Worm (Caenorhabditis elegans) whole organism, late embryonic: Measurements from ENCODE around the gene F58G6.3.

Experiments used
- K09A11.1 ChIP-seq: sonication (generic microtip); optimal IDR thresholded peaks from 2 replicates; lab custom pipeline; 2017; ENCODE audit warnings: antibody characterized with exemption, mild to moderate bottlenecking, missing genetic modification characterization, missing compliant biosample characterization; ENCODE audit not compliant: insufficient read depth
- ahr-1 ChIP-seq: sonication (generic microtip); optimal IDR thresholded peaks from 2 replicates; lab custom pipeline; 2016; ENCODE audit warnings: missing genetic modification characterization, missing compliant biosample characterization
- ceh-14 ChIP-seq: sonication (generic microtip); optimal IDR thresholded peaks from 2 replicates; lab custom pipeline; 2016; ENCODE audit warnings: missing genotype, missing genetic modification characterization, missing compliant biosample characterization
- ceh-18 ChIP-seq: sonication (generic microtip); optimal IDR thresholded peaks from 2 replicates; lab custom pipeline; 2016; ENCODE audit warnings: missing genetic modification characterization, missing compliant biosample characterization
- ceh-19 ChIP-seq: fragments of 200-800 bp; sonication (Bioruptor generic); optimal IDR thresholded peaks from 2 replicates; lab custom pipeline; 2018; ENCODE audit warnings: mild to moderate bottlenecking, missing genetic modification characterization, missing compliant biosample characterization
- ceh-24 ChIP-seq: sonication (generic microtip); optimal IDR thresholded peaks from 2 replicates; lab custom pipeline; 2016; ENCODE audit warnings: mild to moderate bottlenecking, missing genetic modification characterization, missing compliant biosample characterization
- ceh-30 ChIP-seq: fragments of 150-350 bp; optimal IDR thresholded peaks from 2 replicates; lab custom pipeline; 2014; ENCODE audit warnings: missing biosample characterization, missing genetic modification characterization
- ceh-48 ChIP-seq: sonication (generic microtip); optimal IDR thresholded peaks from 2 replicates; lab custom pipeline; 2016; ENCODE audit warnings: missing genetic modification characterization, inconsistent platforms, missing compliant biosample characterization
- ceh-6 ChIP-seq: fragments of 200-800 bp; sonication (Bioruptor generic); optimal IDR thresholded peaks from 2 replicates; lab custom pipeline; 2018; ENCODE audit warnings: mild to moderate bottlenecking, missing genetic modification characterization, missing compliant biosample characterization
- dve-1 ChIP-seq: sonication (generic microtip); optimal IDR thresholded peaks from 2 replicates; lab custom pipeline; 2017; ENCODE audit warnings: antibody characterized with exemption, mild to moderate bottlenecking, missing genetic modification characterization, missing compliant biosample characterization
- elt-2 ChIP-seq: sonication (generic microtip); optimal IDR thresholded peaks from 2 replicates; lab custom pipeline; 2016; ENCODE audit warnings: missing genetic modification reagents, missing genetic modification characterization, missing compliant biosample characterization
- eyg-1 ChIP-seq: sonication (generic microtip); optimal IDR thresholded peaks from 2 replicates; lab custom pipeline; 2016; ENCODE audit warnings: missing genotype, missing genetic modification characterization, missing compliant biosample characterization
- fax-1 ChIP-seq: sonication (generic microtip); optimal IDR thresholded peaks from 2 replicates; lab custom pipeline; 2016; ENCODE audit warnings: missing genotype, missing genetic modification characterization, missing compliant biosample characterization
- fkh-10 ChIP-seq: fragments of 150-350 bp; optimal IDR thresholded peaks from 2 replicates; lab custom pipeline; 2014; ENCODE audit warnings: missing biosample characterization, missing genetic modification reagents, missing genetic modification characterization
- fkh-6 ChIP-seq: sonication (generic microtip); optimal IDR thresholded peaks from 2 replicates; lab custom pipeline; 2016; ENCODE audit warnings: missing genetic modification characterization, missing compliant biosample characterization
- gmeb-2 ChIP-seq: sonication (generic microtip); optimal IDR thresholded peaks from 2 replicates; lab custom pipeline; 2016; ENCODE audit warnings: missing genetic modification characterization, inconsistent platforms, missing compliant biosample characterization
- hlh-13 ChIP-seq: fragments of 200-800 bp; sonication (Bioruptor generic); optimal IDR thresholded peaks from 2 replicates; lab custom pipeline; 2018; ENCODE audit warnings: mild to moderate bottlenecking, missing genetic modification characterization, missing compliant biosample characterization
- hlh-15 ChIP-seq: sonication (generic microtip); optimal IDR thresholded peaks from 2 replicates; lab custom pipeline; 2016; ENCODE audit warnings: missing genetic modification characterization, missing compliant biosample characterization
- lim-6 ChIP-seq: sonication (generic microtip); optimal IDR thresholded peaks from 2 replicates; lab custom pipeline; 2016; ENCODE audit warnings: missing genetic modification characterization, missing compliant biosample characterization
- madf-2 ChIP-seq: sonication (generic microtip); optimal IDR thresholded peaks from 2 replicates; lab custom pipeline; 2017; ENCODE audit warnings: missing genetic modification characterization, missing compliant biosample characterization
- mec-3 ChIP-seq: sonication (generic microtip); optimal IDR thresholded peaks from 2 replicates; lab custom pipeline; 2016; ENCODE audit warnings: borderline replicate concordance, missing genetic modification characterization, missing compliant biosample characterization
- nfya-1 ChIP-seq: sonication (generic microtip); optimal IDR thresholded peaks from 2 replicates; lab custom pipeline; 2017; ENCODE audit warnings: missing genetic modification characterization, mild to moderate bottlenecking, missing compliant biosample characterization, antibody characterized with exemption, moderate library complexity
- nhr-11 ChIP-seq: fragments of 150-350 bp; optimal IDR thresholded peaks from 2 replicates; lab custom pipeline; 2014; ENCODE audit warnings: missing biosample characterization, missing genetic modification characterization
- npax-4 ChIP-seq: sonication (generic microtip); optimal IDR thresholded peaks from 2 replicates; lab custom pipeline; 2016; ENCODE audit warnings: missing genetic modification characterization, missing compliant biosample characterization
- odd-2 ChIP-seq: sonication (generic microtip); optimal IDR thresholded peaks from 2 replicates; lab custom pipeline; 2017; ENCODE audit warnings: antibody characterized with exemption, mild to moderate bottlenecking, missing genetic modification characterization, missing compliant biosample characterization
- pat-9 ChIP-seq: fragments of 200-800 bp; sonication (Bioruptor generic); optimal IDR thresholded peaks from 2 replicates; lab custom pipeline; 2018; ENCODE audit warnings: mild to moderate bottlenecking, missing genetic modification characterization, moderate library complexity, missing compliant biosample characterization
- pha-2 ChIP-seq: sonication (generic microtip); optimal IDR thresholded peaks from 2 replicates; lab custom pipeline; 2017; ENCODE audit warnings: mild to moderate bottlenecking, missing genetic modification characterization, missing compliant biosample characterization
- pha-4 ChIP-seq: fragments of 150-350 bp; optimal IDR thresholded peaks from 2 replicates; lab custom pipeline; 2018; ENCODE audit warnings: missing biosample characterization, missing genetic modification reagents, missing genetic modification characterization
- pqm-1 ChIP-seq: sonication (generic microtip); optimal IDR thresholded peaks from 2 replicates; lab custom pipeline; 2016; ENCODE audit warnings: missing genetic modification characterization, missing compliant biosample characterization
- pros-1 ChIP-seq: fragments of 150-350 bp; optimal IDR thresholded peaks from 2 replicates; lab custom pipeline; 2014; ENCODE audit warnings: missing biosample characterization, missing genetic modification reagents, missing genetic modification characterization
- ref-2 ChIP-seq: sonication (generic microtip); optimal IDR thresholded peaks from 2 replicates; lab custom pipeline; 2016; ENCODE audit warnings: missing genetic modification characterization, missing compliant biosample characterization
- sox-2 ChIP-seq: fragments of 200-800 bp; sonication (Bioruptor generic); IDR thresholded peaks from 2 replicates; pipeline ENCODE4 v1.3.6; 2022; ENCODE audit warnings: missing genetic modification reagents, missing genetic modification characterization, missing compliant biosample characterization
- sox-4 ChIP-seq: sonication (generic microtip); optimal IDR thresholded peaks from 2 replicates; lab custom pipeline; 2017; ENCODE audit warnings: mild to moderate bottlenecking, missing genetic modification characterization, inconsistent platforms, missing compliant biosample characterization
- unc-3 ChIP-seq, 2 experiments: fragments of 200-800 bp in 1 of 2; sonication (Bioruptor generic) in 1 of 2; sonication (generic microtip) in 1 of 2; conservative IDR thresholded peaks in 1 of 2; optimal IDR thresholded peaks in 1 of 2; 2 replicates each; pipeline versions ENCODE4 v1.3.6 to Lab custom; 2016 to 2022; ENCODE audit warnings: missing compliant biosample characterization in 2 of 2, missing genetic modification characterization in 2 of 2, missing genetic modification reagents in 1 of 2
- unc-55 ChIP-seq: sonication (generic microtip); optimal IDR thresholded peaks from 2 replicates; lab custom pipeline; 2017; ENCODE audit warnings: missing biosample characterization, missing genetic modification reagents, missing genetic modification characterization
- unc-86 ChIP-seq: sonication (generic microtip); optimal IDR thresholded peaks from 2 replicates; lab custom pipeline; 2016; ENCODE audit warnings: missing genetic modification characterization, missing compliant biosample characterization
- zip-5 ChIP-seq: sonication (generic microtip); optimal IDR thresholded peaks from 2 replicates; lab custom pipeline; 2016; ENCODE audit warnings: missing genetic modification characterization, missing compliant biosample characterization
- ztf-16 ChIP-seq: sonication (generic microtip); optimal IDR thresholded peaks from 2 replicates; lab custom pipeline; 2017; ENCODE audit warnings: missing genetic modification characterization, missing compliant biosample characterization

The F58G6.3 gene

ce11 chrIV:9618836-9619235 is 34.5 kb upstream of the F58G6.3 start:
- TF ChIP-seq ceh-18 (tag; lab: Kevin White, UChicago) (no peak), nfya-1 (tag; lab: Kevin White, UChicago) (no peak), pat-9 (tag; lab: Kevin White, UChicago) (no peak), npax-4 (tag; lab: Kevin White, UChicago) (no peak), lim-6 (tag; lab: Kevin White, UChicago) (no peak), fkh-10 (GFP tag; lab: Kevin White, UChicago) (no peak), gmeb-2 (no peak), hlh-13 (GFP tag; lab: Kevin White, UChicago) (no peak), K09A11.1 (tag; lab: Kevin White, UChicago) (no peak), ahr-1 (tag; lab: Kevin White, UChicago) (no peak), ref-2 (no peak), pha-2 (no peak), unc-55 (no peak), ceh-19 (GFP tag; lab: Kevin White, UChicago) (no peak), fax-1 (tag; lab: Kevin White, UChicago) (no peak), dve-1 (no peak), fkh-6 (no peak), madf-2 (tag; lab: Kevin White, UChicago) (no peak)

- TF ChIP-seq pqm-1 (tag; lab: Kevin White, UChicago) = no peak
- no peak for TF ChIP-seq elt-2 (tag; lab: Kevin White, UChicago)
- no peak for TF ChIP-seq gmeb-2
- TF ChIP-seq nhr-11 (tag; lab: Kevin White, UChicago) = no peak
- TF ChIP-seq K09A11.1 (tag; lab: Kevin White, UChicago) = no peak
- TF ChIP-seq ztf-16 (tag; lab: Kevin White, UChicago) = no peak
- TF ChIP-seq mec-3 (tag; lab: Kevin White, UChicago) = no peak
- TF ChIP-seq sox-2 (GFP tag; lab: Robert Waterston, UW) = no peak
- TF ChIP-seq pha-4 (tag; lab: Kevin White, UChicago) = no peak
- TF ChIP-seq pros-1 = no peak
- no peak for TF ChIP-seq unc-3 (GFP tag; conservative IDR thresholded peaks at IDR 0.05; lab: Robert Waterston, UW)
- no peak for TF ChIP-seq unc-3 (tag; optimal IDR thresholded peaks at IDR 0.05; lab: Kevin White, UChicago)
- no peak for TF ChIP-seq pat-9 (tag; lab: Kevin White, UChicago)
- no peak for TF ChIP-seq odd-2 (tag; lab: Kevin White, UChicago)
- TF ChIP-seq npax-4 (tag; lab: Kevin White, UChicago) = no peak
Measured at ce11 chrIV:9622272-9622671, 31.1 kb upstream of the F58G6.3 start, which contains the start of gene W09C2.7. Gene W09C2.7, minus strand, starts transcription at chrIV:9622372.

ce11 chrIV:9623269-9623668 is 30.1 kb upstream of the F58G6.3 start, which contains the start of gene W09C2.9:
Gene W09C2.9, minus strand, starts transcription at chrIV:9623369.
- TF ChIP-seq unc-86 (tag; lab: Kevin White, UChicago) (no peak), eyg-1 (tag; lab: Kevin White, UChicago) (no peak), dve-1 (no peak), ceh-24 (tag; lab: Kevin White, UChicago) (no peak), K09A11.1 (tag; lab: Kevin White, UChicago) (no peak), ceh-14 (tag; lab: Kevin White, UChicago) (no peak), sox-4 (no peak), ceh-6 (GFP tag; lab: Kevin White, UChicago) (no peak), ceh-48 (tag; lab: Kevin White, UChicago) (no peak), zip-5 (no peak), ceh-30 (tag; lab: Kevin White, UChicago) (no peak), hlh-15 (tag; lab: Kevin White, UChicago) (no peak), ref-2 (no peak), pqm-1 (tag; lab: Kevin White, UChicago) (no peak), ztf-16 (tag; lab: Kevin White, UChicago) (no peak)
